Fruit fly (Drosophila melanogaster) whole organism, embryonic: ENCODE data around the gene CG32248.

Experiments
- CG10543 ChIP-seq: fragments of 200-800 bp; sonication (Bioruptor generic); optimal IDR thresholded peaks from 3 replicates; lab custom pipeline; 2017; ENCODE audit warnings: missing biosample characterization, mild to moderate bottlenecking, missing genetic modification characterization, moderate library complexity
- CG10654 ChIP-seq: fragments of 200-800 bp; sonication (Bioruptor generic); optimal IDR thresholded peaks from 2 replicates; lab custom pipeline; 2016; ENCODE audit warnings: missing biosample characterization, missing genetic modification characterization
- CG1233 ChIP-seq: fragments of 200-800 bp; sonication (Bioruptor generic); optimal IDR thresholded peaks from 4 replicates; lab custom pipeline; 2018; ENCODE audit warnings: missing biosample characterization, mild to moderate bottlenecking, missing genetic modification characterization
- CG32772 ChIP-seq: fragments of 200-800 bp; sonication (Bioruptor generic); IDR thresholded peaks from 2 replicates; pipeline ENCODE4 v1.3.6; 2022; ENCODE audit warnings: missing biosample characterization, missing genetic modification characterization
- CG5245 ChIP-seq: fragments of 200-800 bp; sonication (Bioruptor generic); optimal IDR thresholded peaks from 3 replicates; lab custom pipeline; 2016; ENCODE audit warnings: missing biosample characterization, missing genetic modification characterization
- CG6689 ChIP-seq: fragments of 200-800 bp; sonication (Bioruptor generic); IDR thresholded peaks from 2 replicates; pipeline ENCODE4 v1.3.6; 2022; ENCODE audit warnings: missing biosample characterization, missing genetic modification characterization
- CkIIα-i1 ChIP-seq: fragments of 200-800 bp; sonication (Bioruptor generic); IDR thresholded peaks from 2 replicates; pipeline ENCODE4 v1.3.6; 2022; ENCODE audit warnings: missing biosample characterization, missing genetic modification characterization
- Xbp1 ChIP-seq: fragments of 200-800 bp; sonication (Bioruptor generic); optimal IDR thresholded peaks from 3 replicates; lab custom pipeline; 2016; ENCODE audit warnings: missing biosample characterization, mild to moderate bottlenecking, missing genetic modification characterization
- hkb ChIP-seq, 2 experiments: fragments of 200-800 bp in 1 of 2; fragments of >200 bp in 1 of 2; sonication (Bioruptor generic) in 1 of 2; IDR thresholded peaks in 1 of 2; optimal IDR thresholded peaks in 1 of 2; 2 replicates each; pipeline versions ENCODE4 v1.3.6 to Lab custom; 2017 to 2022; ENCODE audit warnings: missing biosample characterization in 1 of 2, missing genetic modification characterization in 1 of 2
- knrl ChIP-seq: fragments of 200-800 bp; sonication (Bioruptor generic); IDR thresholded peaks from 3 replicates; pipeline ENCODE4 v1.3.6; 2022; ENCODE audit warnings: missing biosample characterization, missing genetic modification characterization; ENCODE audit not compliant: partially characterized antibody
- pzg ChIP-seq: fragments of 200-800 bp; sonication (Bioruptor generic); optimal IDR thresholded peaks from 3 replicates; lab custom pipeline; 2018; ENCODE audit warnings: missing biosample characterization, mild to moderate bottlenecking, missing genetic modification characterization, moderate library complexity

DNA sequence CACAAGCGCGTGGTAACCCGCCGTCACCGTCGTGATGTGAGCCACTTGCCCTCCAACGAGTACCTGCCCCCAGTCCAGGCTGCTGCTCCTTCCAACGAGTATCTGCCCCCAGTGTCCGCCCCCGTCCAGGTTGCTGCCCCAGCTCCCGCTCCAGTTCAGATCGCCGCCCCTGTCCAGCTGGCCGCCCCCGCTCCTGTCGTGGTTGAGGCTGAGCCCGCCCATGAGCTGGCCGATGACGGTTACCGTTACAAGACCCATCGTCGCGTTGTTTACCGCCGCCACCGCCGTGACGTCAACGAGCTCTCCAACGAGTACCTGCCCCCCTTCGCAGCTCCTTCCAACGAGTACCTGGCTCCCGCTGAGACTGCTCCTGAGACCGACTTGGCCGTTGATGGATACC, 9.2 kb downstream of the CG32248 start:
- TF ChIP-seq CG10543 (GFP tag; lab: Kevin White, UChicago) (no peak), pzg (GFP tag; lab: Kevin White, UChicago) (no peak), CkIIα-i1 (GFP tag; lab: Robert Waterston, UW) (no peak), CG1233 (no peak), CG5245 (GFP tag; lab: Kevin White, UChicago) (no peak), CG32772 (GFP tag; lab: Robert Waterston, UW) (no peak), knrl (no peak), hkb (optimal IDR thresholded peaks at IDR 0.05; lab: Kevin White, UChicago) (no peak), hkb (GFP tag; IDR thresholded peaks at IDR 0.05; lab: Robert Waterston, UW) (no peak), Xbp1 (GFP tag; lab: Kevin White, UChicago) (no peak), CG6689 (GFP tag; lab: Robert Waterston, UW) (no peak), CG10654 (GFP tag; lab: Kevin White, UChicago) (no peak)
